Fruit fly (Drosophila melanogaster): Measurements from ENCODE around the gene CG17139.

The CG17139 gene

DNA sequence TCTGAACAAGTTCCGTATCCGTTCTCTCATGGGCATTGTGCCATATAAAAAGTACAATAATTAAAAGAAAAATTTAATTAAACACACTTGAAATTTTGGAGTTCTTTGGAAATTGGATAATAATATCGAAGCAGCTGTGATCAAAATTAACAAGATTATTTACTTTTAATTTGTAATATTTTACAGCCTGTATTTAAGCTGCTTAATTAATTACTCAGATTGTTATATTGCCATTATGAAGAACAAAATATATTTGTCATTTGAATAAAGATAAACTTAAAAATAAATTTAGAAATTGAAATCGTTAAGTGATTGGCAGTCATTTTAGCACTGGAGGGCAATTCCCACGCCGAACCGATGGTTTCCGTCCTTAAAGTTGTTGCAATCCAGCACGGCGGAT lies at the start of gene CG17139, which contains the start of gene CG17140:
TSS of gene CG17139 (minus strand) at position 101 of the 400 bp plus-strand sequence.
TSS of gene CG17140 (minus strand) at position 101 of the 400 bp plus-strand sequence.
- no peak for TF ChIP-seq usp (GFP tag; optimal IDR thresholded peaks at IDR 0.05)
- no peak for TF ChIP-seq pan (optimal IDR thresholded peaks at IDR 0.05)
- TF ChIP-seq psq (optimal IDR thresholded peaks at IDR 0.05): no peak

DNA sequence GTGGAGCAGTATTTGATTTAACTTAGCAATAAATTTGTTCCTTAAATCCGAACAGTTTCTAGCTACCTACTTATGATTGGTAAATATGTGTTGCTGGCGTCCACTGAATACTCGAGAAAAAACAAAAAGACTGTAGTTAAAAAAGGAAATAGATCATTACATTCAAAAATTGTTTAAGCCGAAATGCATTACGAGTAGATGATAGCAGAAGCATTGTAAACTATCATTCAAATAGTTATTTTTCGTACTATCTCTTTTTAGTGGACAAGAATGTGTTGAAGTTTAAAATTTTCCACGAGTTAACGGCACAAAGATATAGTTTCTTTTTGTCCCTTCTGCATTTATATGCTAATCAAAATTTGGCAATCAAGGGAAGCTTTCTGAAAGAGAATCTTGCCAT lies 43.4 kb upstream of the CG17139 start, which contains the start of gene CG14071:
TSS of gene CG14071 (minus strand) at position 101 of the 400 bp plus-strand sequence.
- TF ChIP-seq psq (optimal IDR thresholded peaks at IDR 0.05) (no peak), CG8478 (optimal IDR thresholded peaks at IDR 0.05) (no peak), Dll (optimal IDR thresholded peaks at IDR 0.05) (no peak), usp (GFP tag; optimal IDR thresholded peaks at IDR 0.05) (no peak), EcR (GFP tag; optimal IDR thresholded peaks at IDR 0.05) (no peak), pan (optimal IDR thresholded peaks at IDR 0.05) (no peak)

DNA sequence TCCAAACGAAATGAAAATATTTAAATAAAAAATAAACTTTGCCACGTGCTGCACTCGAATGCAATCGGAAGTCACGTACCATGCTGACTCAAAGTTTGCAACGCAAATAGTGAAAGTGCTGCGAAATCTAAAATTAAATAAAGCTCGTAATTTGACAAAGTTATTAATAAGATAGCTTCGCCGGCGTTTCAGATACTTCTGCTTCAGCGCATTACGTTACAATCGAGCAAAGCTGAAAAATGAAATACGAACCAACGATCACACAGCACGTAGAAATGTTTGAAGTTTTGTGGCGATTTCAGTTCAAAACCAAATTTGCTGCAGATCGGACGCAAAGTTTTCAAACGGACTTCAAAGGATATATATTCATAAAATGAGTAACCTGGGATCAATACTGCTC lies 24.4 kb upstream of the CG17139 start, which contains the start of gene CG12517:
TSS of gene CG12517 (plus strand) at position 301 of the 400 bp plus-strand sequence.
- no peak for TF ChIP-seq pan (optimal IDR thresholded peaks at IDR 0.05)
- TF ChIP-seq EcR (GFP tag; optimal IDR thresholded peaks at IDR 0.05): no peak
- no peak for TF ChIP-seq psq (optimal IDR thresholded peaks at IDR 0.05)
- no peak for TF ChIP-seq usp (GFP tag; optimal IDR thresholded peaks at IDR 0.05)
- no peak for TF ChIP-seq CG8478 (optimal IDR thresholded peaks at IDR 0.05)
- TF ChIP-seq Dll (optimal IDR thresholded peaks at IDR 0.05): no peak

DNA sequence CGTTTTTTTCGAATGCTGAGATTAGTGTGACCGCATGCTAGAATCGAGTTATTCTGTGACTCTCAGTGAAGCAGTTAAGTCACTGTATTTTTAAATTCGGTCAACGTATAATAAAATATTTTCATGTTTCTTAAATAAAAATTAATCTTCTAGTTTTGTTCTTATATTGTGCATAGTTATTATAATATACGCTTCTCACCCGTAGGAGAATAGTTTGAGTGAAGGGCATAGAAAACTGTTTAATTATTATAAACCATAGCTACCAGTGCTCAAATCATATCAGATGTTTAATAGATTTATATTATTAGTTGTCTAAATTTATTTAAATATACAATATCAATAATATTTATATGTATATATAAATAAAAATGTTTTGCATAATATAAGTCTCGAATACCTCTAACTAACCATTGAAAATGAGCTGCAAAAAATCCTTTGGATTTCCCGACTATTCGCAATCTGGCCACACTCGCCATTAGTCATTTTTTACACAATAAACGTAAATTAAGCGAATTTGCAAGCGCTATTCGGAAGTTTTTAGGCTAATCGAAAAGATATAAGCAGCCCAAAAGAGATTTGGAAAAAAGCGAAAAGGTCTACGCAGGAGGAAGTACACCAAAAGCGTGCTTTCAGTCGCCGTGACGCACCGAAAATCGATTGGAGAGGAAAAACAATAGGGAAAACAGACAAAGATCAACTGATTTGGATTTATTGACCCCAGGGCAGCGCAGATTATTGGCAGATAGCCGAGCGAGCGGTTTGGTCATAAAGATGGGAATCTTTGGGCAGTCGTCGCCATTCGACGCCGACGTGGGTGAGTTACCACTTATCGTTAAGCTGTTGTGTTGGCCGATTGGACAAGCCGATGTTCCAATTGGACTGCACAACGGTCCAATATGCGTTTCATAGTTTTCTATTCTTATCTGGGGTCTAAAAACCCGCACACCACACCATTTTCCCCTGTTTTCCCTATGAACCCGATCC lies 12.9 kb upstream of the CG17139 start, which contains the start of the genes aurB and Stam:
TSS of gene aurB (minus strand) at position 31 of the 984 bp plus-strand sequence.
TSS of gene Stam (plus strand) at position 473 of the 984 bp plus-strand sequence.
- TF ChIP-seq usp (GFP tag; optimal IDR thresholded peaks at IDR 0.05) (no peak), CG8478 (optimal IDR thresholded peaks at IDR 0.05) (no peak), EcR (GFP tag; optimal IDR thresholded peaks at IDR 0.05) (no peak), pan (optimal IDR thresholded peaks at IDR 0.05) (no peak), psq (optimal IDR thresholded peaks at IDR 0.05) (no peak), Dll (optimal IDR thresholded peaks at IDR 0.05) (no peak)

DNA sequence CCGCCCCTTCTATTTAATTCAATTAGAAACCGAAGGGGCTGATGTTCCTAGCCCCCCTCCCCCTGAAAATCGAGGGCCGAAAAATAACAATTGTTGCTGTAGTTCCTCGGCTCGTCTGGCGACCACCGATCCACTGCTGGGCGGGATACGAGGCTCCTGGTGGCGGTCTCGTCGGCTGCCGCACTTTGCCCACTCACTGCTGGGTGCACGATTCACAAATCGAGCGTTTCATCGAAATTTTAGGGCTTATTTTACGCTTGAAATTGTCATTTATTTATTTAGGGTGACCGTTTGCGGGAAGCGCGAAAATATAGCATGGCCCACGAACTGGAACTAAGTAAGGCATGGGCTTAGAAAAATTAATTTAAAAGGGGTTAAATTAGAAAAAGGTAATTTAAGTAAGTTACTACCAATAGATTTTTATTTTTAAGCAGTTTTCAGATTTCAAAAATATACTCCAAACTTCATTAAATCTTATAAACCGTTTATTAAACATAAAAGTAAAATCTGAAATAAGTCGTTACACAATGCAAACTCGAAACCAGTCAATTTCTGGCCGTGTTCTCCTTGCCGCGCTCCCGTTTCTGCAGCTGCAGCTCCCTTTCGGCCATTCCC lies 11.0 kb upstream of the CG17139 start, which contains the start of gene Dnz1:
TSS of gene Dnz1 (minus strand) at position 317 of the 615 bp plus-strand sequence.
- TF ChIP-seq Dll (optimal IDR thresholded peaks at IDR 0.05) (no peak), CG8478 (optimal IDR thresholded peaks at IDR 0.05) (no peak), pan (optimal IDR thresholded peaks at IDR 0.05) (no peak), EcR (GFP tag; optimal IDR thresholded peaks at IDR 0.05) (no peak), usp (GFP tag; optimal IDR thresholded peaks at IDR 0.05) (no peak), psq (optimal IDR thresholded peaks at IDR 0.05) (no peak)

DNA sequence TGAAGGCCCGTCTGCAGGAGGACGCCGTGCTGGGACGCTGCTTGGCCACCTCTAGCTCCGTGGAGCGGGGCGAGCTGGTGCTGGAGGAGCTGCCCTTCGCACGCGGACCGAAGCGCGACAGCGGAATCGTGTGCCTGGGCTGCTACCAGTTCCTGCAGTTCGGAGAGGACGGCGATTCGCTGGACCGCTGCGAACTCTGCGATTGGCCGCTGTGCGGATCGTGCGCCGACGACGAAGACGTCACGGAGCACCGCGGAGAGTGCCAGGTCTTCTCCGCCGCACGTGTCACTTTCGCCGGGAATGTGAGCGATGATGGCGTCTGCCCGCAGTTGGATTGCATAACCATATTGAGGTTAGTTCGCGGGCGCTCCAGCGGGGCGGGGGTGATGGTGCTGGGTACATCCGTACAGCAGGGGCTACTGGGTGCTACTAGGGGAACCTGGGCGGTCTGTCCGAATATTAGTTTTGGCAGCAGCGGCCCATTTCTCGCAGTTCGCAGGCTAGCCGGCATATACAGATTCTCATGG lies 5.9 kb upstream of the CG17139 start:
- no peak for TF ChIP-seq Dll (optimal IDR thresholded peaks at IDR 0.05)

DNA sequence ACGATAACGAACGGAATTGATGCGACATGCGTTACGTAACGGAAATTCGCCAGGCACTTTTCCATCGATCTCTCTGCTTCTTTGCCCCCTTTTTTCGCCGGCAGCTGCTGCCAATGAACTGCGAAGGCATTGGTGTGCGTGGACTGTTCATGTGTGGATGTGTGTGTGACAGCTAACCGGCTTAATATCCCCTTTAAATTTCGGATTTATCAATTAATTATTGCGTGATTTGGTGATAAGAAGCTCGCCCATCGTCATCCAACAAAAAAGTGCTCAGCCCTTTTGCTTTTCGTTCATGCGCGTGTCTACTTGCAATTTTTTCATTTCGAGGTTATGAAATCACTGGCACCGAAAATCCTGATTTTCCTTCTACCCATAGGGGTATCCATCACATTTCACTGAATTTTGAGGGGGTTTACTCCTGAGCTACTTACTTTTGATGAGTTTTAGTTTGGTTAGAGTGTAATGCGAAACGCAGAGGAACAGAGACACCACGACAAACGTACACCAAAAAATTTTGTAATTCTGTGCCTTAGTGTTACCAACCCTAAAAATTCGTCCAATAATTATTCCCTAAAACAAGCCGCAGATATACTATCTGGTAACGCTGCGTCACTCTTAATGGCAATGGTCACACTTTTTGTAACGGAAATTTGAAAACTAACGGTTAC lies 5.0 kb upstream of the CG17139 start, which contains the start of gene porin:
TSS of gene porin (minus strand) at position 529 of the 671 bp plus-strand sequence.
- no peak for TF ChIP-seq CG8478 (optimal IDR thresholded peaks at IDR 0.05)
- peak in 1 of 2 experiments; percentile 77 for TF ChIP-seq EcR (GFP tag; optimal IDR thresholded peaks at IDR 0.05)

DNA sequence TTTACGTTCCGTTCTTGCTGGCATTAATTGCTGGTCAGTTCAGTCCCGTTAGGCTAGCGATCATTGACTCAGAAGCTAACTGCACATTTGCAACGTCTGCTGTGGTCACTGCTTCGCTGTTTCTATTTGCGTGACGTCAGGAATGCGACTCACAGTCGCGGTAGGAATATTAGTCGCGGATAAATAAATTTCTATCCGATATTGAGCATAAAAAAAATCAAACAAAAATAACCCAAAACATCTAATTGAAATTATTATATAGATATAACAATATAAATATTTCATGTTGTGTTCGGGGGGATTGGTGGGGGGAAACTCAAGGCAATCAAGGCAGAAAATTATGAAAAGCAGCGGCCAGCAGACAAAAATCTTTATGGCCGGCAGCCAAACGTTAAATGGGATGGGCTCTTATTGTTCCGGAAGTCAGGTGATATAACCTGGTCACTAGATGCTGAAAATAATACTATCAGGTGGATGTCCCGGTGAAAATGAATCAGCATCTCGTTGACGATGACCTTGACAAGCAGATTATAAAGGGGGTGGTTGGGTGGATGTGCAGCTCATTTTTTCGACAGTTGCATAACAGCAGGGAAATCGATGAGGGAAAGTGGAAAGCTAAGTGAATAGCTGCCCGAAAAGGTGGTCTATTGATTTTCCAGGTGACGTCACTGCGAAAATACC lies 4.2 kb upstream of the CG17139 start, which contains the start of gene SmydA-3:
TSS of gene SmydA-3 (plus strand) at position 631 of the 681 bp plus-strand sequence.
- TF ChIP-seq EcR (GFP tag; optimal IDR thresholded peaks at IDR 0.05): no peak
- TF ChIP-seq CG8478 (optimal IDR thresholded peaks at IDR 0.05): no peak
- no peak for TF ChIP-seq Dll (optimal IDR thresholded peaks at IDR 0.05)
- no peak for TF ChIP-seq psq (optimal IDR thresholded peaks at IDR 0.05)
- TF ChIP-seq usp (GFP tag; optimal IDR thresholded peaks at IDR 0.05): no peak
- TF ChIP-seq pan (optimal IDR thresholded peaks at IDR 0.05): no peak

DNA sequence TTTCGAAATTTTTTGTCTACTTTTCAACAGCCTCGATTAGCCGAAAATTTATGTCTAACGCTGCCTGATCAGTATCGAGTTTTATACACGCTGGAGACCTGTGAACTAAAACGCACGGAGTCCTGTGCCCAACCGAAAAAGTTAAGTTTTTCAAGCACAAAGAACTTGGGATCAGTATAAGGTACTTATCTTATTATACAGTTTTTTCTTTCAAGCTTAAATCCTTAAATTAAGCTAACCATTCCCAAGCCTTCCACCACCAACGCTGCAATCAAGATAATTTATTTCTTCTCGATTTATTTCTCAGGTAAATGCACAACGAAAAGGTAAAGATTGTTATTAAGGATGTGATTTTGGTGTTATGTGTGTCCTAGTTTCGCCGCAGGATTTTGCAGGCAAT lies 1.5 kb upstream of the CG17139 start, which contains the start of gene Porin2:
TSS of gene Porin2 (minus strand) at position 101 of the 400 bp plus-strand sequence.
- no peak for TF ChIP-seq usp (GFP tag; optimal IDR thresholded peaks at IDR 0.05)
- TF ChIP-seq Dll (optimal IDR thresholded peaks at IDR 0.05): no peak
- TF ChIP-seq pan (optimal IDR thresholded peaks at IDR 0.05): no peak
- TF ChIP-seq psq (optimal IDR thresholded peaks at IDR 0.05): no peak
- no peak for TF ChIP-seq CG8478 (optimal IDR thresholded peaks at IDR 0.05)
- TF ChIP-seq EcR (GFP tag; optimal IDR thresholded peaks at IDR 0.05): no peak

DNA sequence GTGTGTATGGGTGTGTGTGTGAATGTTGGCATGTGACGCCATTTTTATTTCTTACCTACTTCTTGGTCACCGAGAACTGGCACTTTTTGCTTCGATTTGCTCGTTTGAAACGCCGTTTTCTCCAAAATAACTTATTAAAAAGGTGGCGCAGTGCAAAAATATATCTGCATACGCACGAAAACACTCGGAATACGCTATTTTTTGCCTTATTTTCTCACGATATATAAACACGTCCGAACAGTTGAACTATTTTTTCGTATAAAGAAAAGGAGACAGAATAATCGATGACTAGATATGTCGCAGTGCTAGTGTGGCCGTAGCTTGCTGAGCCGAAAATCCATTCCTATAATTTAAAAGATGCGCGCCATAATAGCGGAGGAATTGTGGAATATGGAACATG lies 3.1 kb downstream of the CG17139 start, which contains the start of gene CG6700:
TSS of gene CG6700 (minus strand) at position 272 of the 400 bp plus-strand sequence.
- TF ChIP-seq EcR (GFP tag; optimal IDR thresholded peaks at IDR 0.05) (no peak), pan (optimal IDR thresholded peaks at IDR 0.05) (no peak), CG8478 (optimal IDR thresholded peaks at IDR 0.05) (no peak), Dll (optimal IDR thresholded peaks at IDR 0.05) (no peak), usp (GFP tag; optimal IDR thresholded peaks at IDR 0.05) (no peak), psq (optimal IDR thresholded peaks at IDR 0.05) (no peak)
